Worm (Caenorhabditis elegans): ENCODE data around the gene dyc-1.
A peak's percentile ranks its signal among the peaks of the same experiment; 100 is the strongest.

Gene dyc-1

DNA sequence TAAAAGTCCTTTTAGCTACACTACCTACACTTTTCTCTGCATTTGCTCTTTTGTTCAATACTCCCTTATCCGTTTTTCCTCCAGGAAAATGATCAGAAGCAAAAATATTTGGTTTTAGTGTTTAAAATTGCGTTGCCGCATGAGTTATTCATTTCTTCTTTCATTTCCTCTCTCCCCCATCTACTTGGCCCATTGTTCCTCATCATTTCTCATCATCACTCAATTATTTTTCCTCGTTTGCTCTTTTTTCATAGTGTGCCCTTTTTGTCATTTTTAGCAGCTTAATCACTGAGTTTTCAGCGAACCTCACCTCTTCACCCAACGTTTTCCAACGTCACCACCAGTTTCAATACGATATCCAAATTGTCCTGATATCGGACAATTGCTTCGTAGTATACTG lies at the start of gene dyc-1:
dyc-1 (plus strand) TSS at position 301 of the 400 bp plus-strand sequence.
- TF ChIP-seq ztf-23 (GFP tag; IDR thresholded peaks at IDR 0.05): 0 out of 2 replicates have a peak, but pooled peaks have one; percentile 18
- no peak for TF ChIP-seq ztf-29 (GFP tag; IDR thresholded peaks at IDR 0.05)

ce11 chrX:14000198-14000748 lies 49.1 kb upstream of the dyc-1 start:
- TF ChIP-seq flt-1 (GFP tag; IDR thresholded peaks at IDR 0.05) (no peak), ref-1 (GFP tag; conservative IDR thresholded peaks at IDR 0.05) (no peak), klf-2 (GFP tag; conservative IDR thresholded peaks at IDR 0.05) (0 out of 2 replicates have a peak, but pooled peaks have one; percentile 39), T22C8.4 (GFP tag; IDR thresholded peaks at IDR 0.05) (0 out of 2 replicates have a peak, but pooled peaks have one; percentile 28), tab-1 (GFP tag; IDR thresholded peaks at IDR 0.05) (no peak), med-1 (GFP tag; optimal IDR thresholded peaks at IDR 0.05; ENCODE audit: insufficient read depth) (no peak)

DNA sequence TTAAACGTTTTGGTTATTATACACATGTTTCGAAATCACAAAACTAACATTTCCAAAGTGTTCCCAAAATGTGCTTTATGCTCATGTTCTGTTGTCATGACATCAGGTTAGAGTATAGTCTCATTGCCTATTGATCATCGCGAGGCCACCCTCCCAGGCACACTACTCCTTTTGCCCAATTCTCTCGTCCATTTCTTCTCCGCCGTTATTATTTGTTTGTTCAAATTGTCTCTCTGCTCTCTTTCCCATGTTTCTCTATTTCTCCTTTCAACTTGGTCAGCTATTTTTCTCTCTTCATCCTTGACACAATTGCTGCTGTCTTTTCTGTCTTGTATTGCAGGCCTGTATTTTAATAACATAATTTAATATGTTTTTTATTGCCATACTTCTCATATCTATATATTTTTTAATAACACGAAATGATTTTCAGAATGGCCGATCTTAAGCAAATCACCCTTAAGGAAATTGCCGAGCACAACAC lies 47.8 kb upstream of the dyc-1 start, which contains the start of gene cytb-5.1:
cytb-5.1 (plus strand) TSS at position 431 of the 481 bp plus-strand sequence.
- no peak for TF ChIP-seq ztf-23 (GFP tag; IDR thresholded peaks at IDR 0.05)
- TF ChIP-seq klf-2 (GFP tag; conservative IDR thresholded peaks at IDR 0.05): no peak
- TF ChIP-seq med-1 (GFP tag; optimal IDR thresholded peaks at IDR 0.05; ENCODE audit: insufficient read depth): no peak
- TF ChIP-seq ztf-29 (GFP tag; IDR thresholded peaks at IDR 0.05): no peak
- TF ChIP-seq tab-1 (GFP tag; IDR thresholded peaks at IDR 0.05): no peak
- TF ChIP-seq cog-1 (tag; optimal IDR thresholded peaks at IDR 0.05): no peak

ce11 chrX:14002739-14003138 lies 46.6 kb upstream of the dyc-1 start:
- TF ChIP-seq klf-2 (GFP tag; conservative IDR thresholded peaks at IDR 0.05) (no peak), ztf-23 (GFP tag; IDR thresholded peaks at IDR 0.05) (no peak), ref-1 (GFP tag; conservative IDR thresholded peaks at IDR 0.05) (no peak), ztf-29 (GFP tag; IDR thresholded peaks at IDR 0.05) (no peak), med-1 (GFP tag; optimal IDR thresholded peaks at IDR 0.05; ENCODE audit: insufficient read depth) (no peak), tab-1 (GFP tag; IDR thresholded peaks at IDR 0.05) (no peak), cog-1 (tag; optimal IDR thresholded peaks at IDR 0.05) (no peak), flt-1 (GFP tag; IDR thresholded peaks at IDR 0.05) (no peak), T22C8.4 (GFP tag; IDR thresholded peaks at IDR 0.05) (no peak)

DNA sequence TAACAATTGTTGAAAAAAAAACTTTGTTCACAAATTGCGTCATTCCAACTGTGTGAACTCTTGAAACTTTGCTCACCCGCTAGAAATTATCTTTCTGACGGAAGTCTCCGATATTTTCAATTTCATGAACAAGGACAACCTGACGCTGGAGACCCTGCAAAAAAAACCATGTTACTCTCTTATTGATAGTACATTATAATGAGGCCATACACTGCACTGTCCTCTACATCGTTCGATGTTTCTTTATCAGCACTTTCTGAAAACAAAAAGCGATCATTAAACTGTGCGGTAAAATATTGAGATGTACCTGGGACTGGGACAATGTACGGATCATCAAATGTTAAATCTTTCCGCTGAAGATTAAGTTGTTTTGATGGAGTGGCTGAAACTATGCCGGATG lies 45.8 kb upstream of the dyc-1 start:
- TF ChIP-seq cog-1 (tag; optimal IDR thresholded peaks at IDR 0.05): no peak

DNA sequence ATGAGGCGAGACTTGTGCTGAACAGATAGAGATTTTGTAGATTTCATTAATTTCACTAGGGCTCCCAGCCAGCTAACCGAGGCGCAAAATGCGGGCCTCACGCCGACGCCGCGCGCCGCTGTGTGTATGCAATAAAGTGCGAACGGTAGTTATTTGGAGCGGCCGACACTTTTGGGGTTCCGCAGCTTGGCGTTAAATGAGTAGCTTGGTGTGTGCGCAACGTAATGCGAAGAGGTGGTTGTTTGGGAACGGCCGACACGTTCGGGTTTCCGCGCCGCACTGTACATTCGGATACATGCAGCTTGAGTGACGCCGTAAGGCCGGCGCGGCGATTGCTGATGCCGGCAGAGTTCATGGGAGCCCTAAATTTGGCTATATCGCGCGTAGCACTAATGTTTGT lies 41.2 kb upstream of the dyc-1 start:
- no peak for TF ChIP-seq cog-1 (tag; optimal IDR thresholded peaks at IDR 0.05)
- no peak for TF ChIP-seq klf-2 (GFP tag; conservative IDR thresholded peaks at IDR 0.05)
- TF ChIP-seq ztf-29 (GFP tag; IDR thresholded peaks at IDR 0.05): no peak
- no peak for TF ChIP-seq T22C8.4 (GFP tag; IDR thresholded peaks at IDR 0.05)
- TF ChIP-seq med-1 (GFP tag; optimal IDR thresholded peaks at IDR 0.05; ENCODE audit: insufficient read depth): no peak
- no peak for TF ChIP-seq ztf-23 (GFP tag; IDR thresholded peaks at IDR 0.05)
- TF ChIP-seq flt-1 (GFP tag; IDR thresholded peaks at IDR 0.05): no peak
- no peak for TF ChIP-seq ref-1 (GFP tag; conservative IDR thresholded peaks at IDR 0.05)
- TF ChIP-seq tab-1 (GFP tag; IDR thresholded peaks at IDR 0.05): no peak

ce11 chrX:14012417-14012816 lies 36.9 kb upstream of the dyc-1 start, which contains the start of gene tbc-19:
Gene tbc-19, minus strand, starts transcription at chrX:14012517.
- TF ChIP-seq flt-1 (GFP tag; IDR thresholded peaks at IDR 0.05) (no peak), med-1 (GFP tag; optimal IDR thresholded peaks at IDR 0.05; ENCODE audit: insufficient read depth) (no peak), ref-1 (GFP tag; conservative IDR thresholded peaks at IDR 0.05) (no peak), tab-1 (GFP tag; IDR thresholded peaks at IDR 0.05) (no peak), klf-2 (GFP tag; conservative IDR thresholded peaks at IDR 0.05) (no peak), ztf-29 (GFP tag; IDR thresholded peaks at IDR 0.05) (no peak), cog-1 (tag; optimal IDR thresholded peaks at IDR 0.05) (no peak), T22C8.4 (GFP tag; IDR thresholded peaks at IDR 0.05) (no peak), ztf-23 (GFP tag; IDR thresholded peaks at IDR 0.05) (no peak)

DNA sequence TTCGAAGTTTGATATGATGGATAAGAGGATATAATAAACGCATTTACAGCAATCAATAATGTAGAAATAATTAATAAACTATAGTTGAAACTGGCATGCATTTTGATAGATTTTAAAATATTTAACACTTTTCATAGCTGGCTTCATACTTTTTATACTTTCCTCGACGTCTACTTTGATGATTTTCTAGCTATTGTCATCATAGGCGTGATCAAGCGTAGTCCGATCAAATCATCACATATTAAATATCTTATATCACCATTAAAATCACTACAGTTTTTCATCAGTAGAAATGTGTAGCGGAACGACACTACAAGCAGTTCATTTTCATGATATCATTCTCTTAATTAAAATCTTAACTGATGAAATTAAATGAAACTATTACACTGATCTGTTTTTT lies 34.0 kb upstream of the dyc-1 start, which contains the start of gene C04C11.25:
C04C11.25 (minus strand) TSS at position 101 of the 400 bp plus-strand sequence.
- TF ChIP-seq tab-1 (GFP tag; IDR thresholded peaks at IDR 0.05) (no peak), cog-1 (tag; optimal IDR thresholded peaks at IDR 0.05) (no peak), ztf-23 (GFP tag; IDR thresholded peaks at IDR 0.05) (no peak), ztf-29 (GFP tag; IDR thresholded peaks at IDR 0.05) (no peak), ref-1 (GFP tag; conservative IDR thresholded peaks at IDR 0.05) (no peak), flt-1 (GFP tag; IDR thresholded peaks at IDR 0.05) (no peak)

- TF ChIP-seq T22C8.4 (GFP tag; IDR thresholded peaks at IDR 0.05) (peak; percentile 83), med-1 (GFP tag; optimal IDR thresholded peaks at IDR 0.05; ENCODE audit: insufficient read depth) (peak; percentile 2), klf-2 (GFP tag; conservative IDR thresholded peaks at IDR 0.05) (peak; percentile 82), cog-1 (tag; optimal IDR thresholded peaks at IDR 0.05) (peak; percentile 86), ztf-29 (GFP tag; IDR thresholded peaks at IDR 0.05) (peak; percentile 75; the same call in 1 of the 2 replicates), ref-1 (GFP tag; conservative IDR thresholded peaks at IDR 0.05) (peak; percentile 81), tab-1 (GFP tag; IDR thresholded peaks at IDR 0.05) (peak; percentile 87), flt-1 (GFP tag; IDR thresholded peaks at IDR 0.05) (peak; percentile 91), ztf-23 (GFP tag; IDR thresholded peaks at IDR 0.05) (peak; percentile 91)
Measured at ce11 chrX:14015808-14016207, 33.5 kb upstream of the dyc-1 start.

ce11 chrX:14016698-14017097 lies 32.6 kb upstream of the dyc-1 start:
- 0 out of 2 replicates have a peak, but pooled peaks have one; percentile 32 for TF ChIP-seq tab-1 (GFP tag; IDR thresholded peaks at IDR 0.05)
- TF ChIP-seq flt-1 (GFP tag; IDR thresholded peaks at IDR 0.05): peak; percentile 31; the same call in 1 of the 2 replicates
- no peak for TF ChIP-seq klf-2 (GFP tag; conservative IDR thresholded peaks at IDR 0.05)
